Worm (Caenorhabditis elegans) whole organism, midembryonic: ENCODE measurements around the gene F48B9.1.

ENCODE experiments used
- T22C8.4 ChIP-seq: fragments of 200-800 bp; sonication (Bioruptor generic); IDR thresholded peaks from 2 replicates; pipeline ENCODE4 v1.3.6; 2022; ENCODE audit warnings: missing genetic modification characterization, missing compliant biosample characterization
- cog-1 ChIP-seq: sonication (generic microtip); optimal IDR thresholded peaks from 2 replicates; lab custom pipeline; 2016; ENCODE audit warnings: missing genetic modification characterization, missing compliant biosample characterization
- klf-2 ChIP-seq: fragments of 200-800 bp; sonication (Bioruptor generic); conservative IDR thresholded peaks from 2 replicates; pipeline ENCODE4 v1.3.6; 2022; ENCODE audit warnings: missing genetic modification reagents, missing genetic modification characterization, missing compliant biosample characterization
- med-1 ChIP-seq: sonication (generic microtip); optimal IDR thresholded peaks from 2 replicates; lab custom pipeline; 2017; ENCODE audit warnings: missing genetic modification characterization, mild to moderate bottlenecking, missing compliant biosample characterization, antibody characterized with exemption, missing genetic modification reagents; ENCODE audit not compliant: insufficient read depth
- ztf-29 ChIP-seq: fragments of 200-800 bp; sonication (Bioruptor generic); IDR thresholded peaks from 2 replicates; pipeline ENCODE4 v1.3.6; 2022; ENCODE audit warnings: missing genetic modification reagents, missing genetic modification characterization, missing compliant biosample characterization

DNA sequence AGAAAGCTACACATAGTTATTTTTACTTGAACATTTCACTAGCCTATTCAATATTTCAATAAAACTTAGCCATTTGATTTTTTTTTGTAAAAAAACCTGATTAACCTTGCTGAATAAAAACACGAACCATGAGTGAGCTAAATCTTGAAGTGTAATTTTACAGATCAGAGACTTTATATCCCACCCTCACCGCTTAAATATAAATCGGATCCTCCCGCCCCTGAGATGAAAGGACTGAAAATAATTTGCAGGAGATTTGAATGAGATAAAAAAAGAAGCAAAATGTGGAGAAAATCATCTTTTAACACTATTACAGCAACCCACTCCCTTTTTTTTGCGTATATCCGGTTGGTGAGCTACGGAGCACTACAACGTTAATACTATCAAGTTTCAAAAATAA, 30.7 kb upstream of the F48B9.1 start, which contains the start of gene npax-2:
- TF ChIP-seq med-1 (GFP tag; lab: Kevin White, UChicago) (no peak), cog-1 (tag; lab: Kevin White, UChicago) (no peak), ztf-29 (GFP tag; lab: Robert Waterston, UW) (no peak), T22C8.4 (GFP tag; lab: Robert Waterston, UW) (no peak), klf-2 (GFP tag; lab: Robert Waterston, UW) (no peak)
